Fruit fly (Drosophila melanogaster) whole organism: ENCODE measurements around the gene CG11790.
A peak's percentile ranks its signal among the peaks of the same experiment; 100 is the strongest.

Experiments used
- CG8478 ChIP-seq: fragments of >200 bp; optimal IDR thresholded peaks from 2 replicates; lab custom pipeline; 2018; ENCODE audit warnings: inconsistent platforms
- Dll ChIP-seq: fragments of >200 bp; optimal IDR thresholded peaks from 2 replicates; lab custom pipeline; 2017
- EcR ChIP-seq, 2 experiments: fragments of >200 bp; optimal IDR thresholded peaks; 2 replicates each; lab custom pipeline; 2017; ENCODE audit warnings: missing biosample characterization in 2 of 2, missing genetic modification characterization in 2 of 2, missing genetic modification reagents in 2 of 2
- pan ChIP-seq: fragments of >200 bp; optimal IDR thresholded peaks from 2 replicates; lab custom pipeline; 2017
- psq ChIP-seq: fragments of >200 bp; optimal IDR thresholded peaks from 2 replicates; lab custom pipeline; 2017
- usp ChIP-seq: fragments of >200 bp; optimal IDR thresholded peaks from 2 replicates; lab custom pipeline; 2017; ENCODE audit warnings: missing biosample characterization, missing genetic modification characterization, mixed read lengths

CG11790 gene

dm6 chr3R:25094639-25095038 lies 47.1 kb downstream of the CG11790 start, which contains the start of gene fd96Cb:
Gene fd96Cb, plus strand, starts transcription at chr3R:25095012.
- TF ChIP-seq psq (lab: Kevin White, UChicago) (no peak), pan (lab: Kevin White, UChicago) (no peak), Dll (lab: Kevin White, UChicago) (no peak), usp (GFP tag; lab: Kevin White, UChicago) (no peak), CG8478 (peak; percentile 38)

DNA sequence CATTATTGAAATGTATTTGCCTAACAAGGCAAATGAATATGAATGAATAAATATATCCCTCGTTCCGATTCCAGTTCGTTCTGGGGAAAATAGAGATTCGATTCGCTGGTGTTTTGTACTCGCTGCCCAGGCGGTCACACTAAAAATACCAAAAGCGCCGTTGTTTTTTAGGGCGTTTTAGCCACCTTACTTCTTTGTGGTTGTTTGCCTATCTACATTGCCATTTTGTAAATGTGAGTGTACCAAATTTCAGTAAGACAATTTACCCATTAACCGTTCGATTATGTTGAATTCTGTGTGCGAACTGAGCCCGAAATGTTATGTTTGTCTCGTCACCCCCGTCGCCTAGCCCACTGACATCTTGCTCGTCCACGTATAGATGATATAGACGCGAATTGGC lies 50.0 kb downstream of the CG11790 start, which contains the start of the genes CG33095 and CG33096:
Gene CG33095, plus strand, starts transcription at position 187 of the 400 bp plus-strand sequence.
Gene CG33096, plus strand, starts transcription at position 187 of the 400 bp plus-strand sequence.
- no peak for TF ChIP-seq Dll (lab: Kevin White, UChicago)
- TF ChIP-seq usp (GFP tag; lab: Kevin White, UChicago), result no peak
- TF ChIP-seq psq (lab: Kevin White, UChicago), result no peak
- TF ChIP-seq CG8478, result no peak
- no peak for TF ChIP-seq pan (lab: Kevin White, UChicago)
- peak in 1 of 2 experiments; percentile 2 for TF ChIP-seq EcR (GFP tag; optimal IDR thresholded peaks at IDR 0.05; lab: Kevin White, UChicago)
